Worm (Caenorhabditis elegans): ENCODE results near the gene osm-6.

DNA sequence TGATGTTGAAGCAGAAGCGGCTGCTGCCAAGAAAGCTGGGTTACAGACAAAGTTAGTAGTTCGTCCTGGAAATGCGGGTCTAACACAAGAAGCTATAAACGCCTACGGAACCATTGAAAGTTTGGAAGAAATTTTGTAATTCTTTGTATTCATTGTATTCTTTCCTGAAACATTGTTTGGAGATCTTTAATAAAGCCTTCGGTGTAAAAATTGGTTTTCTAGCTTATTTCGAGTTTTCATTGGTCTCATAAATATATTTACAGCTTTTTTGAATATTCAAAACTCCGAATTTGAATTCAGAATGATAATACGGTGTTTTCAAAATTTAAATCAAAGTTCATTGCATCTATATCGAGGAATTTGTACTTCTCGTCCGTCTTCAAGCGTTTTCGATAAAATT, 7.6 kb upstream of the osm-6 start, which contains the start of gene F58H1.8:
- TF ChIP-seq nhr-77 (tag; optimal IDR thresholded peaks at IDR 0.05), result no peak
- no peak for TF ChIP-seq ztf-11 (tag; optimal IDR thresholded peaks at IDR 0.05)
- no peak for TF ChIP-seq lin-13 (GFP tag; optimal IDR thresholded peaks at IDR 0.05)
